Fruit fly (Drosophila melanogaster): ENCODE measurements around the gene LysX.

Gene LysX

dm6 chr3L:1178115-1178583 lies 17.0 kb downstream of the LysX start (continued):
- TF ChIP-seq hkb (optimal IDR thresholded peaks at IDR 0.05) (no peak), hkb (GFP tag; IDR thresholded peaks at IDR 0.05) (no peak), Med (GFP tag) (peak; percentile 13), Aef1 (GFP tag; IDR thresholded peaks at IDR 0.05) (peak; percentile 88), HmgD (GFP tag; optimal IDR thresholded peaks at IDR 0.05) (no peak), kni (GFP tag; optimal IDR thresholded peaks at IDR 0.05) (no peak), fd102C (GFP tag; optimal IDR thresholded peaks at IDR 0.05) (no peak), CG12299 (tag; optimal IDR thresholded peaks at IDR 0.05) (no peak), jumu (GFP tag; optimal IDR thresholded peaks at IDR 0.05) (no peak), HLHmδ (GFP tag; optimal IDR thresholded peaks at IDR 0.05) (no peak), kay (GFP tag; optimal IDR thresholded peaks at IDR 0.05) (no peak), repo (GFP tag; optimal IDR thresholded peaks at IDR 0.05) (no peak), phol (tag; optimal IDR thresholded peaks at IDR 0.05) (no peak), Ets97D (GFP tag; optimal IDR thresholded peaks at IDR 0.05) (no peak), CG11247 (GFP tag; IDR thresholded peaks at IDR 0.05) (no peak), exex (tag; optimal IDR thresholded peaks at IDR 0.05) (no peak), bsh (GFP tag; optimal IDR thresholded peaks at IDR 0.05) (peak in 1 of 2 experiments; percentile 40), CG8388 (GFP tag; optimal IDR thresholded peaks at IDR 0.05) (no peak), Hmx (GFP tag; optimal IDR thresholded peaks at IDR 0.05) (no peak), Nf-YB (GFP tag; optimal IDR thresholded peaks at IDR 0.05) (peak; percentile 94), Sox102F (GFP tag; optimal IDR thresholded peaks at IDR 0.05) (no peak), dpn (GFP tag; optimal IDR thresholded peaks at IDR 0.05) (no peak), chinmo (GFP tag; IDR thresholded peaks at IDR 0.05; ENCODE audit: partially characterized antibody) (peak; percentile 92; the same call in 2 of the 4 replicates), CG4707 (GFP tag; optimal IDR thresholded peaks at IDR 0.05) (no peak), abd-A (tag; optimal IDR thresholded peaks at IDR 0.05) (peak; percentile 23), Six4 (GFP tag; optimal IDR thresholded peaks at IDR 0.05) (no peak), maf-S (GFP tag; optimal IDR thresholded peaks at IDR 0.05) (no peak), Atf6 (GFP tag; IDR thresholded peaks at IDR 0.05) (no peak), sim (GFP tag; IDR thresholded peaks at IDR 0.05) (no peak), Doc3 (GFP tag; IDR thresholded peaks at IDR 0.05; ENCODE audit: partially characterized antibody) (no peak), CG1832 (GFP tag; optimal IDR thresholded peaks at IDR 0.05) (peak; percentile 87), CG8924 (tag; optimal IDR thresholded peaks at IDR 0.05) (no peak), trh (GFP tag; optimal IDR thresholded peaks at IDR 0.05) (no peak), CG17568 (GFP tag; optimal IDR thresholded peaks at IDR 0.05) (no peak), NC2β (GFP tag; optimal IDR thresholded peaks at IDR 0.05) (no peak), prd (optimal IDR thresholded peaks at IDR 0.05) (no peak), prd (GFP tag; IDR thresholded peaks at IDR 0.05) (no peak), lbe (GFP tag; optimal IDR thresholded peaks at IDR 0.05) (no peak), CG6654 (GFP tag; optimal IDR thresholded peaks at IDR 0.05) (no peak), MTF-1 (GFP tag; optimal IDR thresholded peaks at IDR 0.05; ENCODE audit: borderline replicate concordance) (no peak), pho (GFP tag; optimal IDR thresholded peaks at IDR 0.05) (no peak), CG4328 (GFP tag; optimal IDR thresholded peaks at IDR 0.05) (no peak), zfh2 (GFP tag; optimal IDR thresholded peaks at IDR 0.05) (no peak), Dll (GFP tag; IDR thresholded peaks at IDR 0.05; ENCODE audit: partially characterized antibody) (no peak), Ptx1 (GFP tag; IDR thresholded peaks at IDR 0.05) (no peak), CG2712 (tag; optimal IDR thresholded peaks at IDR 0.05) (peak; percentile 5), h (optimal IDR thresholded peaks at IDR 0.05) (no peak), sens (GFP tag) (no peak), rib (GFP tag; IDR thresholded peaks at IDR 0.05) (peak; percentile 40; the same call in 1 of the 2 replicates), CG3163 (GFP tag; optimal IDR thresholded peaks at IDR 0.05) (peak; percentile 96), CG10654 (GFP tag; optimal IDR thresholded peaks at IDR 0.05) (no peak), sqz (GFP tag; optimal IDR thresholded peaks at IDR 0.05) (peak; percentile 41)
